Worm (Caenorhabditis elegans) whole organism, L2 larva: ENCODE measurements around the gene sqv-2.

Experiments
- elt-3 ChIP-seq: sonication (generic microtip); optimal IDR thresholded peaks from 2 replicates; lab custom pipeline; 2017; ENCODE audit warnings: missing biosample characterization, missing genetic modification characterization
- lsy-2 ChIP-seq, 2 experiments: fragments of 150-350 bp in 1 of 2; sonication (generic microtip) in 1 of 2; optimal IDR thresholded peaks; 2 replicates each; lab custom pipeline; 2014 to 2017; ENCODE audit warnings: missing biosample characterization in 2 of 2, missing genetic modification characterization in 2 of 2
- mab-5 ChIP-seq: fragments of 150-350 bp; optimal IDR thresholded peaks from 2 replicates; lab custom pipeline; 2014; ENCODE audit warnings: missing biosample characterization, missing genetic modification characterization

- TF ChIP-seq mab-5 (no peak), lsy-2 (tag; optimal IDR thresholded peaks at IDR 0.05; lab: Kevin White, UChicago) (no peak), elt-3 (tag; lab: Kevin White, UChicago) (no peak)
These were observed 9.6 kb upstream of the sqv-2 start for ce11 chrII:2903748-2904147.
